Fruit fly (Drosophila melanogaster) S2 (cell line): ENCODE data around the gene Tpst.

Source experiments
- CG8478 ChIP-seq: fragments of >200 bp; optimal IDR thresholded peaks from 2 replicates; lab custom pipeline; 2018
- CTCF ChIP-seq, 2 experiments: fragments of >200 bp; optimal IDR thresholded peaks; 2 replicates each; lab custom pipeline; 2018

- TF ChIP-seq CG8478 (lab: Kevin White, UChicago) (no peak), CTCF (optimal IDR thresholded peaks at IDR 0.05; lab: Kevin White, UChicago) (no peak)
These were observed 70.8 kb downstream of the Tpst start for dm6 chrX:13634254-13634999.
